Worm (Caenorhabditis elegans): Measurements from ENCODE around the gene npp-26.

Gene npp-26

ce11 chrIV:4751814-4752213, 12.7 kb upstream of the npp-26 start, which contains the start of gene Y17G9B.4:
Gene Y17G9B.4, plus strand, starts transcription at chrIV:4752119.
- TF ChIP-seq elt-1 (tag; optimal IDR thresholded peaks at IDR 0.05): no peak
- no peak for TF ChIP-seq unc-55 (GFP tag; optimal IDR thresholded peaks at IDR 0.05)
- no peak for TF ChIP-seq nhr-77 (tag; optimal IDR thresholded peaks at IDR 0.05)
- no peak for TF ChIP-seq C34F6.9 (tag; optimal IDR thresholded peaks at IDR 0.05)
- no peak for TF ChIP-seq nhr-10 (tag; optimal IDR thresholded peaks at IDR 0.05)
- TF ChIP-seq nhr-11 (tag; optimal IDR thresholded peaks at IDR 0.05): no peak
- no peak for TF ChIP-seq nhr-12 (tag; optimal IDR thresholded peaks at IDR 0.05)
- TF ChIP-seq ztf-4 (tag; optimal IDR thresholded peaks at IDR 0.05): no peak
- TF ChIP-seq sem-4 (tag; optimal IDR thresholded peaks at IDR 0.05): no peak
- no peak for TF ChIP-seq dmd-4 (tag; optimal IDR thresholded peaks at IDR 0.05)
- TF ChIP-seq nhr-25 (tag; optimal IDR thresholded peaks at IDR 0.05): no peak
- TF ChIP-seq unc-39 (tag; optimal IDR thresholded peaks at IDR 0.05): no peak
- TF ChIP-seq lsy-2 (tag; optimal IDR thresholded peaks at IDR 0.05): no peak
- TF ChIP-seq ceh-82 (tag; optimal IDR thresholded peaks at IDR 0.05): no peak
- no peak for TF ChIP-seq gmeb-1 (tag; optimal IDR thresholded peaks at IDR 0.05)

- TF ChIP-seq ceh-82 (tag; optimal IDR thresholded peaks at IDR 0.05) (no peak), zag-1 (tag; optimal IDR thresholded peaks at IDR 0.05) (no peak), unc-62 (GFP tag; optimal IDR thresholded peaks at IDR 0.05) (no peak), nhr-237 (tag; optimal IDR thresholded peaks at IDR 0.05) (no peak), nhr-11 (tag; optimal IDR thresholded peaks at IDR 0.05) (no peak), elt-3 (tag; optimal IDR thresholded peaks at IDR 0.05) (no peak)
These were observed 8.4 kb upstream of the npp-26 start, which contains the start of the genes fbxb-77 and Y17G9B.11 for ce11 chrIV:4755929-4756655. Gene fbxb-77, minus strand, starts transcription at chrIV:4756157. Gene Y17G9B.11, plus strand, starts transcription at chrIV:4756605.

DNA sequence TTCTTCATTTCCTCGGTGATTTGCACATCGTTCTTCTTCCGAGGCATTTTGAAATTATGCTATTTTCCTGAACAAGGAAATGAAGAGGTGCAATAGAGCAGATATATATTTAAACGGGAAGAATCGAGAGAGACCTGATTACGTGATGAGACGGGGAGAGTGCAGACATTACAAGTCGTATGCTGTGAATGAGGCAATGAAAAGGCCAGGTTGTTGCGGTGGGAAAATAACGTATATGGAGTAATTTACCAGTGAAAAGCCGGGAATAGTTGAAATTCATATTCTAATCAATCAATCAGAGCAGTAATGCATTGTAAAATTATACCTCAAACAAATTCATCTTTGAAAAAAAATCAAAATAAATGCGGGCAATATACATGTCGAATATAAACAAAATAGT, 5.9 kb upstream of the npp-26 start, which contains the start of gene Y17G9B.8:
Gene Y17G9B.8 (minus strand): TSS at position 182 of the 400 bp plus-strand sequence.
- no peak for TF ChIP-seq skn-1 (tag; optimal IDR thresholded peaks at IDR 0.05)
- no peak for TF ChIP-seq mdl-1 (tag; optimal IDR thresholded peaks at IDR 0.05)
- no peak for TF ChIP-seq fos-1 (tag; optimal IDR thresholded peaks at IDR 0.05)
- TF ChIP-seq unc-62 (GFP tag; optimal IDR thresholded peaks at IDR 0.05): no peak
- TF ChIP-seq lsy-2 (tag; optimal IDR thresholded peaks at IDR 0.05): peak in 1 of 2 experiments; percentile 24
- TF ChIP-seq elt-1 (tag; optimal IDR thresholded peaks at IDR 0.05): no peak
- TF ChIP-seq snpc-4 (tag; optimal IDR thresholded peaks at IDR 0.05): no peak
- TF ChIP-seq ceh-16 (tag; optimal IDR thresholded peaks at IDR 0.05): no peak

- TF ChIP-seq gmeb-1 (tag; optimal IDR thresholded peaks at IDR 0.05) (no peak), mdl-1 (tag; optimal IDR thresholded peaks at IDR 0.05) (no peak), unc-55 (GFP tag; optimal IDR thresholded peaks at IDR 0.05) (no peak), lin-39 (tag; optimal IDR thresholded peaks at IDR 0.05) (no peak), lsy-2 (tag; optimal IDR thresholded peaks at IDR 0.05) (no peak), nhr-77 (tag; optimal IDR thresholded peaks at IDR 0.05) (no peak), ama-1 (optimal IDR thresholded peaks at IDR 0.05) (no peak), nhr-25 (tag; optimal IDR thresholded peaks at IDR 0.05) (no peak), alr-1 (tag; optimal IDR thresholded peaks at IDR 0.05) (no peak), ztf-1 (GFP tag; conservative IDR thresholded peaks at IDR 0.05) (no peak), ztf-4 (tag; optimal IDR thresholded peaks at IDR 0.05) (no peak), ceh-82 (tag; optimal IDR thresholded peaks at IDR 0.05) (no peak), nhr-237 (tag; optimal IDR thresholded peaks at IDR 0.05) (no peak), nhr-23 (tag; optimal IDR thresholded peaks at IDR 0.05) (no peak)
These were observed 4.0 kb upstream of the npp-26 start, which contains the start of the genes memi-1 and cyp-31A3 for ce11 chrIV:4760378-4761084. Gene memi-1, minus strand, starts transcription at chrIV:4760428. Gene cyp-31A3, plus strand, starts transcription at chrIV:4761049.

- peak in 1 of 2 experiments; percentile 52 for TF ChIP-seq lsy-2 (tag; optimal IDR thresholded peaks at IDR 0.05)
These were observed 1.5 kb upstream of the npp-26 start for ce11 chrIV:4762990-4763545.

DNA sequence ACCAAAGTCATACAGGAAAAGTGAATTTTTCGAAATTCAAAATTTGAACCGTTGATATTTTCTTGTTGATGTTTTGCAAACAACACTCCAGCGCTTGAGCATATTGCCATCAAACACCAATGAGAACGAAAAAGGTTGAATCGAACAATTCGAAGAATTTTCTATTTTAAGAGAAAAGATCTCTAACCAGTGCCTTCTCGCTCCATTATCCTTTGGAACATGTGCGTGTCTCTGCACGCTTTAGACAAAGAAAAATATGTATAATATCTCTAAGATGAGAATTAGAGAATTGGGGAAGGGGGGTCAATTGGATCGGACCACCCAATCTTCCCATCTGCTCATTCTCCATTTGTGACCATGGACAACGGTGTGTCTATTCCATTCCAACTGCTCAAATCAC, 678 bp upstream of the npp-26 start, which contains the start of gene Y17G9B.2:
Gene Y17G9B.2 (plus strand): TSS at position 301 of the 400 bp plus-strand sequence.
- TF ChIP-seq peb-1 (tag; optimal IDR thresholded peaks at IDR 0.05) (no peak), mab-5 (tag; optimal IDR thresholded peaks at IDR 0.05) (no peak), lin-13 (GFP tag; optimal IDR thresholded peaks at IDR 0.05) (no peak), aly-2 (tag; optimal IDR thresholded peaks at IDR 0.05) (no peak), R02D3.7 (tag; optimal IDR thresholded peaks at IDR 0.05) (no peak), sma-9 (GFP tag; optimal IDR thresholded peaks at IDR 0.05) (no peak), sma-9 (tag; optimal IDR thresholded peaks at IDR 0.05) (no peak), unc-55 (GFP tag; optimal IDR thresholded peaks at IDR 0.05) (no peak)
